Fruit fly (Drosophila melanogaster) S2 (cell line): ENCODE data around the gene Cby.

Source experiments
- CG8478 ChIP-seq: fragments of >200 bp; optimal IDR thresholded peaks from 2 replicates; lab custom pipeline; 2018
- CTCF ChIP-seq, 2 experiments: fragments of >200 bp; optimal IDR thresholded peaks; 2 replicates each; lab custom pipeline; 2018

Cby gene

dm6 chr3R:21857509-21857908 is 10.3 kb upstream of the Cby start:
- TF ChIP-seq CG8478 (lab: Kevin White, UChicago): no peak
- no peak for TF ChIP-seq CTCF (optimal IDR thresholded peaks at IDR 0.05; lab: Kevin White, UChicago)

- TF ChIP-seq CG8478 (lab: Kevin White, UChicago): no peak
- TF ChIP-seq CTCF (optimal IDR thresholded peaks at IDR 0.05; lab: Kevin White, UChicago): no peak
These were observed 9.4 kb upstream of the Cby start for dm6 chr3R:21858290-21858875.

dm6 chr3R:21859509-21859908 is 8.3 kb upstream of the Cby start:
- TF ChIP-seq CG8478 (lab: Kevin White, UChicago): no peak
- TF ChIP-seq CTCF (optimal IDR thresholded peaks at IDR 0.05; lab: Kevin White, UChicago): no peak

dm6 chr3R:21862137-21862850 is 5.5 kb upstream of the Cby start:
- TF ChIP-seq CTCF (optimal IDR thresholded peaks at IDR 0.05; lab: Kevin White, UChicago): no peak
- no peak for TF ChIP-seq CG8478 (lab: Kevin White, UChicago)

dm6 chr3R:21862868-21863267 is 4.9 kb upstream of the Cby start:
- TF ChIP-seq CTCF (optimal IDR thresholded peaks at IDR 0.05; lab: Kevin White, UChicago): no peak

dm6 chr3R:21863817-21864384 is 3.9 kb upstream of the Cby start:
- no peak for TF ChIP-seq CG8478 (lab: Kevin White, UChicago)
- TF ChIP-seq CTCF (optimal IDR thresholded peaks at IDR 0.05; lab: Kevin White, UChicago): no peak

- no peak for TF ChIP-seq CTCF (optimal IDR thresholded peaks at IDR 0.05; lab: Kevin White, UChicago)
These were observed 3.3 kb upstream of the Cby start for dm6 chr3R:21864484-21864883.

dm6 chr3R:21864992-21865391 is 2.8 kb upstream of the Cby start, which contains the start of gene lsn:
lsn (plus strand) TSS chr3R:21865168.
- no peak for TF ChIP-seq CTCF (optimal IDR thresholded peaks at IDR 0.05; lab: Kevin White, UChicago)
- no peak for TF ChIP-seq CG8478 (lab: Kevin White, UChicago)

- TF ChIP-seq CG8478 (lab: Kevin White, UChicago): no peak
- no peak for TF ChIP-seq CTCF (optimal IDR thresholded peaks at IDR 0.05; lab: Kevin White, UChicago)
These were observed 1.8 kb downstream of the Cby start, which contains the start of gene CG31174 for dm6 chr3R:21869464-21870100. CG31174 (minus strand) TSS chr3R:21869514.

- no peak for TF ChIP-seq CTCF (optimal IDR thresholded peaks at IDR 0.05; lab: Kevin White, UChicago)
- TF ChIP-seq CG8478 (lab: Kevin White, UChicago): no peak
These were observed 2.6 kb downstream of the Cby start, which contains the start of gene CG31431 for dm6 chr3R:21870158-21870971. CG31431 (plus strand) TSS chr3R:21870681.

dm6 chr3R:21871348-21871940 is 3.6 kb downstream of the Cby start:
- TF ChIP-seq CG8478 (lab: Kevin White, UChicago): no peak

dm6 chr3R:21873439-21873838 is 5.6 kb downstream of the Cby start, which contains the start of gene CG31178:
CG31178 (plus strand) TSS chr3R:21873739.
- TF ChIP-seq CG8478 (lab: Kevin White, UChicago) (no peak), CTCF (optimal IDR thresholded peaks at IDR 0.05; lab: Kevin White, UChicago) (no peak)

dm6 chr3R:21874982-21875466 is 7.2 kb downstream of the Cby start, which contains the start of gene CG6656:
CG6656 (plus strand) TSS chr3R:21875293.
- no peak for TF ChIP-seq CTCF (optimal IDR thresholded peaks at IDR 0.05; lab: Kevin White, UChicago)
- no peak for TF ChIP-seq CG8478 (lab: Kevin White, UChicago)

- TF ChIP-seq CTCF (optimal IDR thresholded peaks at IDR 0.05; lab: Kevin White, UChicago) (no peak), CG8478 (lab: Kevin White, UChicago) (no peak)
These were observed 9.8 kb downstream of the Cby start, which contains the start of gene P5CDh2 for dm6 chr3R:21877636-21878035. P5CDh2 (plus strand) TSS chr3R:21877936.
